Worm (Caenorhabditis elegans) whole organism, early embryonic: ENCODE measurements around the gene pgph-1.
"Not testable (repeated sequence)": the region's sequence is repeated elsewhere in the genome, so short reads cannot be mapped to it uniquely, and the experiment has no call there.

Experiments used
- B0310.2 ChIP-seq: sonication (generic microtip); optimal IDR thresholded peaks from 2 replicates; lab custom pipeline; 2016; ENCODE audit warnings: mild to moderate bottlenecking, missing genetic modification characterization, missing compliant biosample characterization
- F13C5.2 ChIP-seq: sonication (generic microtip); optimal IDR thresholded peaks from 2 replicates; lab custom pipeline; 2017; ENCODE audit warnings: mild to moderate bottlenecking, missing genetic modification characterization, inconsistent platforms, missing compliant biosample characterization
- aly-1 ChIP-seq: sonication (generic microtip); optimal IDR thresholded peaks from 2 replicates; lab custom pipeline; 2016; ENCODE audit warnings: missing genetic modification characterization, missing compliant biosample characterization
- ama-1 ChIP-seq: fragments of 150-350 bp; optimal IDR thresholded peaks from 2 replicates; lab custom pipeline; 2014
- ceh-13 ChIP-seq: fragments of 200-800 bp; sonication (Bioruptor generic); optimal IDR thresholded peaks from 2 replicates; lab custom pipeline; 2018; ENCODE audit warnings: mild to moderate bottlenecking, missing genetic modification characterization, missing compliant biosample characterization
- ceh-36 ChIP-seq: sonication (generic microtip); optimal IDR thresholded peaks from 2 replicates; lab custom pipeline; 2016; ENCODE audit warnings: missing genetic modification characterization, inconsistent platforms, missing compliant biosample characterization
- ets-7 ChIP-seq: sonication (generic microtip); optimal IDR thresholded peaks from 2 replicates; lab custom pipeline; 2016; ENCODE audit warnings: missing genotype, missing genetic modification characterization, missing compliant biosample characterization
- flt-1 ChIP-seq: fragments of 200-800 bp; sonication (Bioruptor generic); IDR thresholded peaks from 2 replicates; pipeline ENCODE4 v1.3.6; 2022; ENCODE audit warnings: missing genetic modification characterization, missing compliant biosample characterization
- hmbx-1 ChIP-seq: sonication (generic microtip); optimal IDR thresholded peaks from 2 replicates; lab custom pipeline; 2016; ENCODE audit warnings: mild to moderate bottlenecking, missing genetic modification characterization, missing compliant biosample characterization
- hmg-4 ChIP-seq: fragments of 200-800 bp; sonication (Bioruptor generic); optimal IDR thresholded peaks from 2 replicates; lab custom pipeline; 2018; ENCODE audit warnings: mild to moderate bottlenecking, missing genetic modification characterization, missing compliant biosample characterization
- hnd-1 ChIP-seq: sonication (generic microtip); optimal IDR thresholded peaks from 2 replicates; lab custom pipeline; 2016; ENCODE audit warnings: missing genetic modification characterization, missing compliant biosample characterization
- pes-1 ChIP-seq: fragments of 200-800 bp; sonication (Bioruptor generic); IDR thresholded peaks from 2 replicates; pipeline ENCODE4 v1.3.6; 2022; ENCODE audit warnings: missing genetic modification reagents, missing genetic modification characterization, missing compliant biosample characterization
- scrt-1 ChIP-seq: fragments of 200-800 bp; sonication (Bioruptor generic); IDR thresholded peaks from 2 replicates; pipeline ENCODE4 v1.3.6; 2022; ENCODE audit warnings: missing genetic modification characterization, missing compliant biosample characterization
- sea-1 ChIP-seq: fragments of 200-800 bp; sonication (Bioruptor generic); conservative IDR thresholded peaks from 2 replicates; pipeline ENCODE4 v1.3.6; 2022; ENCODE audit warnings: missing genetic modification characterization, missing compliant biosample characterization
- tbx-11 ChIP-seq: fragments of 200-800 bp; sonication (Bioruptor generic); IDR thresholded peaks from 2 replicates; pipeline ENCODE4 v1.3.6; 2022; ENCODE audit warnings: missing genetic modification characterization, missing compliant biosample characterization
- tbx-37 ChIP-seq: fragments of 200-800 bp; sonication (Bioruptor generic); conservative IDR thresholded peaks from 2 replicates; pipeline ENCODE4 v1.3.6; 2022; ENCODE audit warnings: missing genetic modification reagents, missing genetic modification characterization, missing compliant biosample characterization
- tra-4 ChIP-seq: sonication (generic microtip); optimal IDR thresholded peaks from 2 replicates; lab custom pipeline; 2017; ENCODE audit warnings: missing genetic modification characterization, missing compliant biosample characterization

Gene pgph-1

ce11 chrV:5768292-5768695 lies 15.0 kb upstream of the pgph-1 start:
- TF ChIP-seq F13C5.2 (no peak), ets-7 (tag; lab: Kevin White, UChicago) (no peak), B0310.2 (no peak), hmg-4 (GFP tag; lab: Kevin White, UChicago) (no peak)

ce11 chrV:5765081-5765480 lies 11.7 kb upstream of the pgph-1 start, which contains the start of gene pgph-2:
Gene pgph-2 (plus strand): TSS chrV:5765127.
- TF ChIP-seq ets-7 (tag; lab: Kevin White, UChicago) (no peak), tbx-37 (GFP tag; lab: Robert Waterston, UW) (no peak), B0310.2 (no peak), hnd-1 (tag; lab: Kevin White, UChicago) (no peak), ceh-36 (no peak), ceh-13 (GFP tag; lab: Kevin White, UChicago) (no peak), scrt-1 (GFP tag; lab: Robert Waterston, UW) (no peak), ama-1 (lab: Kevin White, UChicago) (no peak), hmg-4 (GFP tag; lab: Kevin White, UChicago) (no peak), sea-1 (GFP tag; lab: Robert Waterston, UW) (no peak), pes-1 (GFP tag; lab: Robert Waterston, UW) (no peak), aly-1 (tag; lab: Kevin White, UChicago) (no peak), F13C5.2 (no peak), tra-4 (no peak)

ce11 chrV:5763787-5764186 lies 10.5 kb upstream of the pgph-1 start, which contains the start of gene pgph-3:
Gene pgph-3 (minus strand): TSS chrV:5763846.
- TF ChIP-seq tbx-11 (GFP tag; lab: Robert Waterston, UW) (no peak), scrt-1 (GFP tag; lab: Robert Waterston, UW) (no peak), flt-1 (GFP tag; lab: Robert Waterston, UW) (no peak), ets-7 (tag; lab: Kevin White, UChicago) (no peak), tbx-37 (GFP tag; lab: Robert Waterston, UW) (no peak), tra-4 (no peak), ceh-13 (GFP tag; lab: Kevin White, UChicago) (no peak), hmbx-1 (tag; lab: Kevin White, UChicago) (no peak)

ce11 chrV:5760132-5760531 lies 6.8 kb upstream of the pgph-1 start, which contains the start of gene C53A3.1:
Gene C53A3.1 (minus strand): TSS chrV:5760232.
- no peak for TF ChIP-seq hmbx-1 (tag; lab: Kevin White, UChicago)
- TF ChIP-seq pes-1 (GFP tag; lab: Robert Waterston, UW): no peak
- TF ChIP-seq hmg-4 (GFP tag; lab: Kevin White, UChicago): no peak
- no peak for TF ChIP-seq tra-4

- TF ChIP-seq tra-4 (no peak), tbx-37 (GFP tag; lab: Robert Waterston, UW) (no peak), aly-1 (tag; lab: Kevin White, UChicago) (no peak), tbx-11 (GFP tag; lab: Robert Waterston, UW) (no peak), pes-1 (GFP tag; lab: Robert Waterston, UW) (no peak), hmg-4 (GFP tag; lab: Kevin White, UChicago) (no peak), ets-7 (tag; lab: Kevin White, UChicago) (no peak), hmbx-1 (tag; lab: Kevin White, UChicago) (no peak), hnd-1 (tag; lab: Kevin White, UChicago) (no peak), flt-1 (GFP tag; lab: Robert Waterston, UW) (no peak), scrt-1 (GFP tag; lab: Robert Waterston, UW) (no peak), ama-1 (lab: Kevin White, UChicago) (no peak), B0310.2 (no peak), sea-1 (GFP tag; lab: Robert Waterston, UW) (no peak), ceh-36 (no peak), F13C5.2 (no peak), ceh-13 (GFP tag; lab: Kevin White, UChicago) (no peak)
Observed at ce11 chrV:5758780-5759179, 5.4 kb upstream of the pgph-1 start, which contains the start of gene C53A3.4. Gene C53A3.4 (minus strand): TSS chrV:5758880.

ce11 chrV:5756193-5756592 lies 2.9 kb upstream of the pgph-1 start, which contains the start of gene C53A3.3:
Gene C53A3.3 (plus strand): TSS chrV:5756493.
- TF ChIP-seq tbx-37 (GFP tag; lab: Robert Waterston, UW) (no peak), aly-1 (tag; lab: Kevin White, UChicago) (no peak), tra-4 (no peak), ets-7 (tag; lab: Kevin White, UChicago) (no peak), ama-1 (lab: Kevin White, UChicago) (no peak), hmbx-1 (tag; lab: Kevin White, UChicago) (no peak), pes-1 (GFP tag; lab: Robert Waterston, UW) (no peak), hnd-1 (tag; lab: Kevin White, UChicago) (no peak), sea-1 (GFP tag; lab: Robert Waterston, UW) (no peak), B0310.2 (no peak), F13C5.2 (no peak)

- TF ChIP-seq ceh-13 (GFP tag; lab: Kevin White, UChicago); hnd-1 (tag; lab: Kevin White, UChicago); ceh-36: not testable (repeated sequence)
Observed at ce11 chrV:5755203-5755693, 1.9 kb upstream of the pgph-1 start, which contains the start of gene K09H11.11. Gene K09H11.11 (minus strand): TSS chrV:5755253.

- TF ChIP-seq pes-1 (GFP tag; lab: Robert Waterston, UW) (no peak), tbx-11 (GFP tag; lab: Robert Waterston, UW) (no peak), B0310.2 (no peak)
Observed at ce11 chrV:5747519-5747918, 5.8 kb downstream of the pgph-1 start, which contains the start of gene acds-10. Gene acds-10 (plus strand): TSS chrV:5747819.
